Fruit fly (Drosophila melanogaster): Measurements from ENCODE around the gene otu.

otu gene

DNA sequence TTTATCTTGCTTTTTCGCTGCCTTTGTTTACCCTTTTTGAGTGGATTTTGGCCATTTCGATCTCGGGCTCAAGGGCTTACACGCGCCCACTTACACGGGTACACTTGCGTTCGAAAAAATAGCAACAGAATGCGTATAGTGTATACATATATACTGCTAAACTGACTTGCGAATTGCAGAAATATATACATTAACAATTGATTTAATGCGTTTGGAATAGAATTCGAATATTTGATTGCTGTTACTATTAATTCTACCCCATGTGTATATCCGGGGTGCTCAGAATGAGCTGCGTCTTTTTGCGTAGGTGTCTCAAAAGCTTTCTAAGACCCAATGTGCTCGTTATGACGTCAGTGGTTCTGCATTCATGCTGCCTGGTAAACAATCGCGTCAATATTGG is 4.1 kb upstream of the otu start:
- peak; percentile 77 for TF ChIP-seq Eip78C (GFP tag)
- peak; percentile 10 for TF ChIP-seq Sox102F (GFP tag; optimal IDR thresholded peaks at IDR 0.05)
- TF ChIP-seq eg (GFP tag; IDR thresholded peaks at IDR 0.05) = 0 out of 3 replicates have a peak, but pooled peaks have one; percentile 30
- 0 out of 3 replicates have a peak, but pooled peaks have one; percentile 31 for TF ChIP-seq CG6163 (GFP tag; IDR thresholded peaks at IDR 0.05)
- no peak for TF ChIP-seq Ets96B (tag; optimal IDR thresholded peaks at IDR 0.05)
- no peak for TF ChIP-seq CG7368 (GFP tag; optimal IDR thresholded peaks at IDR 0.05)
- TF ChIP-seq esn (GFP tag; optimal IDR thresholded peaks at IDR 0.05) = peak; percentile 1
- peak; percentile 65 for TF ChIP-seq svp (GFP tag)

- TF ChIP-seq CG15336 (GFP tag; IDR thresholded peaks at IDR 0.05) = peak; percentile 87
- TF ChIP-seq Sox14 (GFP tag; optimal IDR thresholded peaks at IDR 0.05) = peak; percentile 45
- peak; percentile 52 to 71 for TF ChIP-seq ss (GFP tag; optimal IDR thresholded peaks at IDR 0.05)
- peak; percentile 73 for TF ChIP-seq CG4318 (GFP tag; optimal IDR thresholded peaks at IDR 0.05)
- peak; percentile 24 to 54 for TF ChIP-seq salr (GFP tag; optimal IDR thresholded peaks at IDR 0.05)
- peak; percentile 75 for TF ChIP-seq achi (GFP tag; optimal IDR thresholded peaks at IDR 0.05)
- TF ChIP-seq eg (GFP tag; IDR thresholded peaks at IDR 0.05) = peak; percentile 93
- peak; percentile 78 for TF ChIP-seq CG10631 (GFP tag; optimal IDR thresholded peaks at IDR 0.05)
- peak; percentile 78 for TF ChIP-seq CG10669 (GFP tag; optimal IDR thresholded peaks at IDR 0.05)
- peak; percentile 47 for TF ChIP-seq CG6854 (GFP tag; optimal IDR thresholded peaks at IDR 0.05)
- TF ChIP-seq CG3032 (tag; optimal IDR thresholded peaks at IDR 0.05) = peak; percentile 71
- peak; percentile 72 for TF ChIP-seq esn (GFP tag; optimal IDR thresholded peaks at IDR 0.05)
- TF ChIP-seq Blimp-1 (GFP tag; optimal IDR thresholded peaks at IDR 0.05) = peak; percentile 46
- peak; percentile 84 for TF ChIP-seq OdsH (GFP tag; optimal IDR thresholded peaks at IDR 0.05)
- peak; percentile 62 for TF ChIP-seq fd59A (GFP tag; optimal IDR thresholded peaks at IDR 0.05)
- TF ChIP-seq CG7368 (GFP tag; optimal IDR thresholded peaks at IDR 0.05) = peak; percentile 78
- TF ChIP-seq Smox (GFP tag; optimal IDR thresholded peaks at IDR 0.05) = peak; percentile 64
- TF ChIP-seq CG11294 (GFP tag; IDR thresholded peaks at IDR 0.05) = peak; percentile 84
- peak; percentile 77 for TF ChIP-seq Met (GFP tag; optimal IDR thresholded peaks at IDR 0.05)
- TF ChIP-seq acj6 (GFP tag; optimal IDR thresholded peaks at IDR 0.05) = peak; percentile 85
- TF ChIP-seq spab (GFP tag; optimal IDR thresholded peaks at IDR 0.05) = peak; percentile 66
- TF ChIP-seq Ets96B (tag; optimal IDR thresholded peaks at IDR 0.05) = peak; percentile 73
- TF ChIP-seq pdm3 (GFP tag; optimal IDR thresholded peaks at IDR 0.05) = peak; percentile 81
- TF ChIP-seq Sox102F (GFP tag; optimal IDR thresholded peaks at IDR 0.05) = peak; percentile 65
- TF ChIP-seq Hr39 (GFP tag; optimal IDR thresholded peaks at IDR 0.05) = peak; percentile 55
- TF ChIP-seq vri (GFP tag; optimal IDR thresholded peaks at IDR 0.05) = peak; percentile 21
- peak; percentile 68 for TF ChIP-seq CG1621 (tag; optimal IDR thresholded peaks at IDR 0.05)
- TF ChIP-seq fkh (GFP tag; optimal IDR thresholded peaks at IDR 0.05) = no peak
- TF ChIP-seq CG6808 (GFP tag; optimal IDR thresholded peaks at IDR 0.05) = peak; percentile 68
- peak; percentile 73 for TF ChIP-seq CG6276 (GFP tag; optimal IDR thresholded peaks at IDR 0.05)
- TF ChIP-seq lz (GFP tag; optimal IDR thresholded peaks at IDR 0.05) = peak; percentile 61
- TF ChIP-seq dac (GFP tag; optimal IDR thresholded peaks at IDR 0.05) = peak; percentile 68
- TF ChIP-seq CG32006 (GFP tag; optimal IDR thresholded peaks at IDR 0.05) = peak; percentile 86
- TF ChIP-seq CG8119 (GFP tag; IDR thresholded peaks at IDR 0.05) = peak; percentile 88
- peak; percentile 76 for TF ChIP-seq Hr4 (GFP tag; optimal IDR thresholded peaks at IDR 0.05)
- peak; percentile 57 for TF ChIP-seq fd85E (GFP tag; optimal IDR thresholded peaks at IDR 0.05)
- peak; percentile 73 for TF ChIP-seq CG6792 (GFP tag; optimal IDR thresholded peaks at IDR 0.05)
- peak; percentile 93 for TF ChIP-seq CG6163 (GFP tag; IDR thresholded peaks at IDR 0.05)
- TF ChIP-seq Eip93F (GFP tag; optimal IDR thresholded peaks at IDR 0.05) = peak; percentile 15
- peak; percentile 57 for TF ChIP-seq CG9139 (GFP tag; optimal IDR thresholded peaks at IDR 0.05)
- TF ChIP-seq Sox15 (GFP tag; optimal IDR thresholded peaks at IDR 0.05) = peak; percentile 72
- TF ChIP-seq CG34406 (GFP tag; optimal IDR thresholded peaks at IDR 0.05) = peak; percentile 82
- TF ChIP-seq svp (GFP tag) = peak; percentile 73
- TF ChIP-seq topi (GFP tag; optimal IDR thresholded peaks at IDR 0.05) = peak; percentile 70
- peak; percentile 53 for TF ChIP-seq Lpt (GFP tag; optimal IDR thresholded peaks at IDR 0.05)
- TF ChIP-seq CG11762 (GFP tag; optimal IDR thresholded peaks at IDR 0.05; ENCODE audit: insufficient read depth) = peak; percentile 66
- peak; percentile 86 for TF ChIP-seq Eip78C (GFP tag)
- peak; percentile 76 for TF ChIP-seq net (GFP tag; optimal IDR thresholded peaks at IDR 0.05)
These were observed 3.5 kb upstream of the otu start for dm6 chrX:8492849-8493248.
